Worm (Caenorhabditis elegans) whole organism, L4/young adult: ENCODE data around the gene ced-4.

Experiments used
- W03F9.2 ChIP-seq: fragments of 150-350 bp; optimal IDR thresholded peaks from 2 replicates; lab custom pipeline; 2014; ENCODE audit warnings: missing biosample characterization, missing genetic modification characterization
- dao-5 ChIP-seq: sonication (generic microtip); optimal IDR thresholded peaks from 2 replicates; lab custom pipeline; 2016; ENCODE audit warnings: missing genotype, missing genetic modification characterization, moderate library complexity, missing compliant biosample characterization
- him-1 ChIP-seq: sonication (generic microtip); optimal IDR thresholded peaks from 2 replicates; lab custom pipeline; 2016; ENCODE audit warnings: missing genotype, missing genetic modification reagents, missing genetic modification characterization, missing compliant biosample characterization

ced-4 gene

DNA sequence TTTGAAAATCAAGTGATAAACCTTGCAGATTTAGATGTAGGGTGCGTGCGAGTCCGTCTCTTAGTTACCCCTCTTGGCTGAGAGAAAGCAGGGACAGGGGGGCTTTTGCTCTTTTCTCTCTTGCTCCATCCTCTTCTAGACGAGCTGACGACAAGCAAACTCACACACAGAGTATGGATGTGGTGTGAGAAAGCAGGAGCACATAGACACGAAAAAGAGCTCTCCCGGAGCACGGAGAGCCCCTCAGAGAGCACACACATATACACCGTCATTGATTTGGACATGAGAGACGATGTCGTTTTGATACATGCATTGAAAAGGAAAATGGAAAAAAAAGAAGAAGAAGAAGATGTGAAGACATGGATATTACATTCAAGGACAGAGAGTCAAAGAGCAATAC lies 23.5 kb downstream of the ced-4 start:
- no peak for TF ChIP-seq dao-5 (tag; lab: Kevin White, UChicago)
- TF ChIP-seq W03F9.2 (tag; lab: Kevin White, UChicago): no peak
- no peak for TF ChIP-seq him-1 (tag; lab: Kevin White, UChicago)

ce11 chrIII:4878281-4878680 lies 26.2 kb downstream of the ced-4 start, which contains the start of the genes tost-1 and arx-6:
TSS of gene tost-1 (minus strand) at chrIII:4878311.
TSS of gene arx-6 (plus strand) at chrIII:4878658.
- no peak for TF ChIP-seq dao-5 (tag; lab: Kevin White, UChicago)
- TF ChIP-seq W03F9.2 (tag; lab: Kevin White, UChicago): no peak
- no peak for TF ChIP-seq him-1 (tag; lab: Kevin White, UChicago)

- TF ChIP-seq dao-5 (tag; lab: Kevin White, UChicago) (no peak), him-1 (tag; lab: Kevin White, UChicago) (no peak), W03F9.2 (tag; lab: Kevin White, UChicago) (no peak)
Observed at ce11 chrIII:4879445-4879844, 27.3 kb downstream of the ced-4 start, which contains the start of gene C35D10.1. TSS of gene C35D10.1 (plus strand) at chrIII:4879745.

DNA sequence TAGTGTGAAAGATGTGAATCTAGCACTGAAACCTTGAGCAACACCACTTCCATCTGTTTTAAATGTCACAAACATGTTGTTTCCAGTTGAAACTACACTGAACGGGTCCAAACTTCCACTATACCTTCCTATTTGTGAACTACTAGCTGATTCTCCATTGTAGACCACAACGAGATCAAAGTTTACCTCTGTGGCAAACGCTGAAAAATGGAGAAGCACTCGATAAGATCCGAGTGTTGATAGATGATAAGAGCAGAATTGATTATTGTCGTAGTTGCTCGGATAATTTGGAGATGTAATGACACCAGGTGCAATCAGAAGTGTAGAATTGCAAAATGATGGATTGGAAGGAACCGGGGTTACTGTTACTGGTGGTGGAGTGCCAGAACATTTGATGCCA lies 29.8 kb downstream of the ced-4 start:
- no peak for TF ChIP-seq dao-5 (tag; lab: Kevin White, UChicago)
- TF ChIP-seq him-1 (tag; lab: Kevin White, UChicago): no peak
- no peak for TF ChIP-seq W03F9.2 (tag; lab: Kevin White, UChicago)

DNA sequence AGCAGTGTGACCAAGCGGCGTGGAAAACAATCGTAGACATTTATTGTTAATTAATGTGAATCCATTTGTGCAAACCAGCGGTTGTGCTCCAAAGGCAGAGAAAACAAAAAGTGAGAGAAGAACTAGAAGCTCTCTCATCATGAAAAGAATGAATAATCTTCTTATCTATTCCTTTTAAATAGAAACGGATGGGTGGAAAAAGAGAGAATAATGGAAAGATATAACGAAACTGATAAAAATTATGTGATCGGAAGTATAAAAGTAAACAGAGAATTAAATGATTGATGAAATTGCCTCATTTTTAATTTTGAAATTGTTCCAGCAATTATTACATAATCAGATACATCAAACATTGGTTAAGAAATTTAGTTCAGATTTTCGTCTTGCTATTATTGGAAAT lies 31.3 kb downstream of the ced-4 start, which contains the start of gene clec-5:
TSS of gene clec-5 (minus strand) at position 178 of the 400 bp plus-strand sequence.
- TF ChIP-seq W03F9.2 (tag; lab: Kevin White, UChicago) (no peak), dao-5 (tag; lab: Kevin White, UChicago) (no peak), him-1 (tag; lab: Kevin White, UChicago) (no peak)

ce11 chrIII:4887291-4887690 lies 35.2 kb downstream of the ced-4 start, which contains the start of gene clec-6:
TSS of gene clec-6 (minus strand) at chrIII:4887444.
- TF ChIP-seq W03F9.2 (tag; lab: Kevin White, UChicago) (no peak), him-1 (tag; lab: Kevin White, UChicago) (no peak), dao-5 (tag; lab: Kevin White, UChicago) (no peak)

- TF ChIP-seq dao-5 (tag; lab: Kevin White, UChicago): no peak
- no peak for TF ChIP-seq him-1 (tag; lab: Kevin White, UChicago)
- TF ChIP-seq W03F9.2 (tag; lab: Kevin White, UChicago): no peak
Observed at ce11 chrIII:4890997-4891396, 38.9 kb downstream of the ced-4 start, which contains the start of gene F26F4.5. TSS of gene F26F4.5 (minus strand) at chrIII:4891252.

ce11 chrIII:4893540-4893939 lies 41.4 kb downstream of the ced-4 start, which contains the start of gene F26F4.6:
TSS of gene F26F4.6 (minus strand) at chrIII:4893640.
- TF ChIP-seq him-1 (tag; lab: Kevin White, UChicago) (no peak), dao-5 (tag; lab: Kevin White, UChicago) (no peak), W03F9.2 (tag; lab: Kevin White, UChicago) (no peak)

DNA sequence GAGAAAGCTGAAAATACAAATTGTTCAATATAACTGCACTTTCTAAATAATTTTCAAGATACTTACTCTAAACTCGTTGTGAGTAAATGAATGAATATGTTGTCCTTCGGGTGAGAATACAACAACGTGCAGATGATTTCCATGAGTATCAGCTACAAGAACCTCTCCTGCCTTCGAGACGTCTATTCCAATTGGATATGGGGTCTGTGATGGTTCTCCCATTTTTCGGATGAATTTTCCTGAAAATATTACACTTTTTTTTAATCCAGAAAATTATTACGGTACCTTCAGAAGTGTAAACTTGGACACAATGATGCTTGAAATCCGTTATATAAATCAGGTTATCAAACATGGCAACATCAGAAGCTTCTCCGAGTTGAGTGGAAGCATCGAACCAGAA lies 43.2 kb downstream of the ced-4 start:
- TF ChIP-seq dao-5 (tag; lab: Kevin White, UChicago) (no peak), him-1 (tag; lab: Kevin White, UChicago) (no peak), W03F9.2 (tag; lab: Kevin White, UChicago) (no peak)

- no peak for TF ChIP-seq W03F9.2 (tag; lab: Kevin White, UChicago)
- no peak for TF ChIP-seq him-1 (tag; lab: Kevin White, UChicago)
- no peak for TF ChIP-seq dao-5 (tag; lab: Kevin White, UChicago)
Observed at ce11 chrIII:4899035-4899578, 47.0 kb downstream of the ced-4 start, which contains the start of gene nhl-2. TSS of gene nhl-2 (minus strand) at chrIII:4899085.

DNA sequence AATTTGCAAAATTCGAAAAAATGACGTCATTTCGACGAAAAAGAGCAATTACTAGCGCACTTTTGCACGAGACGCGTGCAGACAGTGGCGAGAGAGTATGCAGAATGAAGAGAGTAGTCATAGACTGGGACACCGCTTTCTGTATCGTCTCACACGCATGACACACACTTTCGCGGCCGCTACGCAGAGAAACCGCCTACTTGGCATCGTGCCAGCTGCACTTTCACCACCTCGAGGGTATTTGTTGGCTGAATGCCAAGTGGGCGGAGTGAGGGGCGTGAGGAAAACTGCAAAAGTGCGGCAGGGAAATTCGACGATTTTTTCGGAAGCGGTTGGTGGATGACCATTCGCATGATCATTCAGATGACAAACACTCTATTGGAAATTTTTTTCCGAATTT lies 47.6 kb downstream of the ced-4 start:
- TF ChIP-seq dao-5 (tag; lab: Kevin White, UChicago) (no peak), him-1 (tag; lab: Kevin White, UChicago) (peak; percentile 98), W03F9.2 (tag; lab: Kevin White, UChicago) (peak; percentile 95)

- TF ChIP-seq W03F9.2 (tag; lab: Kevin White, UChicago): no peak
- TF ChIP-seq him-1 (tag; lab: Kevin White, UChicago): no peak
- no peak for TF ChIP-seq dao-5 (tag; lab: Kevin White, UChicago)
Observed at ce11 chrIII:4900260-4900659, 48.1 kb downstream of the ced-4 start, which contains the start of gene tag-340. TSS of gene tag-340 (plus strand) at chrIII:4900508.

- TF ChIP-seq dao-5 (tag; lab: Kevin White, UChicago) (no peak), him-1 (tag; lab: Kevin White, UChicago) (no peak), W03F9.2 (tag; lab: Kevin White, UChicago) (no peak)
Observed at ce11 chrIII:4903784-4904183, 51.7 kb downstream of the ced-4 start, which contains the start of gene kbp-2. TSS of gene kbp-2 (minus strand) at chrIII:4903884.
